Worm (Caenorhabditis elegans) whole organism, young adult: ENCODE results near the gene srh-19.

Experiments used
- C17E4.6 ChIP-seq: fragments of 200-800 bp; sonication (Bioruptor generic); IDR thresholded peaks from 2 replicates; pipeline ENCODE4 v1.3.6; 2022; ENCODE audit warnings: missing genetic modification reagents, missing genetic modification characterization, missing compliant biosample characterization
- F10E7.11 ChIP-seq: sonication (generic microtip); optimal IDR thresholded peaks from 2 replicates; lab custom pipeline; 2017; ENCODE audit warnings: mild to moderate bottlenecking, missing genetic modification characterization, moderate library complexity, missing compliant biosample characterization
- F33H1.4 ChIP-seq: fragments of 200-800 bp; sonication (Bioruptor generic); IDR thresholded peaks from 2 replicates; pipeline ENCODE4 v1.3.6; 2022; ENCODE audit warnings: missing genetic modification reagents, missing genetic modification characterization, missing compliant biosample characterization
- F49E8.2 ChIP-seq: sonication (generic microtip); optimal IDR thresholded peaks from 3 replicates; lab custom pipeline; 2017; ENCODE audit warnings: missing genetic modification characterization, mild to moderate bottlenecking, missing compliant biosample characterization, antibody characterized with exemption, moderate library complexity; ENCODE audit not compliant: insufficient read depth
- K12H6.12 ChIP-seq: fragments of 200-800 bp; sonication (Bioruptor generic); optimal IDR thresholded peaks from 2 replicates; lab custom pipeline; 2018; ENCODE audit warnings: mild to moderate bottlenecking, missing genetic modification characterization, missing compliant biosample characterization
- atf-7 ChIP-seq: sonication (generic microtip); optimal IDR thresholded peaks from 2 replicates; lab custom pipeline; 2017; ENCODE audit warnings: mild to moderate bottlenecking, missing genetic modification characterization, missing compliant biosample characterization
- attf-6 ChIP-seq: fragments of 200-800 bp; sonication (Bioruptor generic); IDR thresholded peaks from 2 replicates; pipeline ENCODE4 v1.3.6; 2022; ENCODE audit warnings: missing genetic modification reagents, missing genetic modification characterization, missing compliant biosample characterization
- dpl-1 ChIP-seq: fragments of 150-350 bp; optimal IDR thresholded peaks from 2 replicates; lab custom pipeline; 2014; ENCODE audit warnings: missing biosample characterization, missing genetic modification reagents, missing genetic modification characterization
- nhr-80 ChIP-seq: sonication (generic microtip); optimal IDR thresholded peaks from 2 replicates; lab custom pipeline; 2016; ENCODE audit warnings: missing genetic modification characterization, missing compliant biosample characterization
- pha-4 ChIP-seq: fragments of 150-350 bp; sonication (generic microtip); optimal IDR thresholded peaks from 2 replicates; lab custom pipeline; 2014; ENCODE audit warnings: missing biosample characterization, missing genetic modification reagents, missing genetic modification characterization
- ztf-6 ChIP-seq: fragments of 200-800 bp; sonication (Bioruptor generic); IDR thresholded peaks from 2 replicates; pipeline ENCODE4 v1.3.6; 2022; ENCODE audit warnings: missing genetic modification reagents, missing genetic modification characterization, missing compliant biosample characterization

ce11 chrX:1451816-1452602, 39.1 kb downstream of the srh-19 start:
- no peak for TF ChIP-seq dpl-1 (GFP tag; lab: Kevin White, UChicago)
- no peak for TF ChIP-seq C17E4.6 (GFP tag; lab: Robert Waterston, UW)
- no peak for TF ChIP-seq attf-6 (GFP tag; lab: Robert Waterston, UW)
- TF ChIP-seq ztf-6 (GFP tag; lab: Robert Waterston, UW), result no peak
- TF ChIP-seq atf-7, result no peak
- TF ChIP-seq F10E7.11, result no peak
- no peak for TF ChIP-seq nhr-80 (tag; lab: Kevin White, UChicago)
- TF ChIP-seq pha-4 (tag; lab: Kevin White, UChicago), result no peak
- TF ChIP-seq F49E8.2 (tag; lab: Kevin White, UChicago), result no peak
- TF ChIP-seq K12H6.12 (tag; lab: Kevin White, UChicago), result no peak
- no peak for TF ChIP-seq F33H1.4 (GFP tag; lab: Robert Waterston, UW)
